Fruit fly (Drosophila melanogaster): ENCODE measurements around the gene CG31205.

dm6 chr3R:20764058-20764457 lies 32.6 kb downstream of the CG31205 start:
- TF ChIP-seq CG4496 (GFP tag; IDR thresholded peaks at IDR 0.05) (peak; percentile 67; the same call in 1 of the 3 replicates), EcR (GFP tag; optimal IDR thresholded peaks at IDR 0.05) (no peak)
